Fruit fly (Drosophila melanogaster): ENCODE data around the gene fw.

dm6 chrX:12004395-12004768, 668 bp upstream of the fw start:
- TF ChIP-seq CG8632 (GFP tag; optimal IDR thresholded peaks at IDR 0.05) (peak; percentile 74), Gug (GFP tag; IDR thresholded peaks at IDR 0.05) (peak; percentile 38; the same call in 1 of the 2 replicates), CG4318 (GFP tag; optimal IDR thresholded peaks at IDR 0.05) (peak; percentile 76), CG31627 (GFP tag; optimal IDR thresholded peaks at IDR 0.05) (peak; percentile 51), Eip78C (GFP tag) (peak; percentile 88), Hr4 (GFP tag; optimal IDR thresholded peaks at IDR 0.05) (no peak), Met (GFP tag; optimal IDR thresholded peaks at IDR 0.05) (peak; percentile 27), Eip93F (GFP tag; optimal IDR thresholded peaks at IDR 0.05) (no peak), Blimp-1 (GFP tag; optimal IDR thresholded peaks at IDR 0.05) (peak; percentile 2), vri (GFP tag; optimal IDR thresholded peaks at IDR 0.05) (no peak), eg (GFP tag; IDR thresholded peaks at IDR 0.05) (peak; percentile 55; the same call in 2 of the 3 replicates)

Measured in whole organism, prepupa.